ENCODE assay signal across 2 fruit fly cellular contexts in genomic region chr2L:4096552-4096951, dm6.
A peak's percentile ranks its signal among the peaks of the same experiment; 100 is the strongest.
TF ChIP-seq lines count a peak whose summit lies in the region.

No protein-coding gene starts in this region.

TF ChIP-seq in whole organism, embryonic, 481 proteins besides CTCF, POLR2A, EP300 and RAD21 (continued from another document and continues in another):
- TF ChIP-seq CG18599 (GFP tag; optimal IDR thresholded peaks at IDR 0.05; lab: Kevin White, UChicago) (peak; percentile 33), CG11695 (GFP tag; IDR thresholded peaks at IDR 0.05; lab: Robert Waterston, UW) (peak; percentile 10; the same call in 1 of the 3 replicates), CG31388 (GFP tag; optimal IDR thresholded peaks at IDR 0.05; lab: Kevin White, UChicago) (no peak), grn (GFP tag; optimal IDR thresholded peaks at IDR 0.05; lab: Kevin White, UChicago) (no peak), sens (GFP tag; lab: Kevin White, UChicago) (peak; percentile 85), CG5245 (GFP tag; optimal IDR thresholded peaks at IDR 0.05; lab: Kevin White, UChicago) (no peak), grau (tag; optimal IDR thresholded peaks at IDR 0.05; lab: Kevin White, UChicago) (peak; percentile 32), jigr1 (GFP tag; IDR thresholded peaks at IDR 0.05; lab: Robert Waterston, UW) (no peak), Lpt (GFP tag; optimal IDR thresholded peaks at IDR 0.05; lab: Kevin White, UChicago) (no peak), CG2129 (GFP tag; IDR thresholded peaks at IDR 0.05; lab: Robert Waterston, UW; ENCODE audit: partially characterized antibody) (no peak), Mes4 (GFP tag; optimal IDR thresholded peaks at IDR 0.05; lab: Kevin White, UChicago) (no peak), Hr51 (GFP tag; optimal IDR thresholded peaks at IDR 0.05; lab: Kevin White, UChicago) (peak in 1 of 2 experiments; percentile 21), kni (GFP tag; optimal IDR thresholded peaks at IDR 0.05; lab: Kevin White, UChicago) (no peak), Blimp-1 (GFP tag; optimal IDR thresholded peaks at IDR 0.05; lab: Kevin White, UChicago) (peak; percentile 10), CG7556 (GFP tag; optimal IDR thresholded peaks at IDR 0.05; lab: Kevin White, UChicago) (peak; percentile 7), CG15514 (GFP tag; optimal IDR thresholded peaks at IDR 0.05; lab: Kevin White, UChicago) (peak; percentile 2), CG34224 (GFP tag; IDR thresholded peaks at IDR 0.05; lab: Robert Waterston, UW; ENCODE audit: partially characterized antibody) (no peak), lab (GFP tag; optimal IDR thresholded peaks at IDR 0.05; lab: Kevin White, UChicago) (peak; percentile 13), CG3838 (GFP tag; optimal IDR thresholded peaks at IDR 0.05; lab: Kevin White, UChicago) (no peak), Hmr (GFP tag; optimal IDR thresholded peaks at IDR 0.05; lab: Kevin White, UChicago) (peak; percentile 13), zfh1 (GFP tag; IDR thresholded peaks at IDR 0.05; lab: Robert Waterston, UW) (no peak), prd (optimal IDR thresholded peaks at IDR 0.05; lab: Kevin White, UChicago) (no peak), prd (GFP tag; IDR thresholded peaks at IDR 0.05; lab: Robert Waterston, UW) (peak; percentile 29; the same call in 2 of the 3 replicates), maf-S (GFP tag; optimal IDR thresholded peaks at IDR 0.05; lab: Kevin White, UChicago) (no peak), ftz-f1 (GFP tag; optimal IDR thresholded peaks at IDR 0.05; lab: Kevin White, UChicago) (no peak), CG11504 (tag; optimal IDR thresholded peaks at IDR 0.05; lab: Kevin White, UChicago) (peak; percentile 33), CG34422 (GFP tag; IDR thresholded peaks at IDR 0.05; lab: Robert Waterston, UW) (no peak), fu2 (GFP tag; optimal IDR thresholded peaks at IDR 0.05; lab: Kevin White, UChicago) (no peak), Med (GFP tag; lab: Kevin White, UChicago) (peak; percentile 71), CG12942 (GFP tag; optimal IDR thresholded peaks at IDR 0.05; lab: Kevin White, UChicago) (no peak), NK7.1 (GFP tag; optimal IDR thresholded peaks at IDR 0.05; lab: Kevin White, UChicago) (no peak), Dp (GFP tag; optimal IDR thresholded peaks at IDR 0.05; lab: Kevin White, UChicago) (no peak), Xrp1 (GFP tag; IDR thresholded peaks at IDR 0.05; lab: Robert Waterston, UW) (no peak), CG7271 (tag; optimal IDR thresholded peaks at IDR 0.05; lab: Kevin White, UChicago) (no peak), nmo (GFP tag; optimal IDR thresholded peaks at IDR 0.05; lab: Kevin White, UChicago) (peak; percentile 5), Sox100B (GFP tag; optimal IDR thresholded peaks at IDR 0.05; lab: Kevin White, UChicago) (no peak), CG6854 (GFP tag; optimal IDR thresholded peaks at IDR 0.05; lab: Kevin White, UChicago) (no peak), MBD-R2 (GFP tag; IDR thresholded peaks at IDR 0.05; lab: Robert Waterston, UW) (peak; percentile 20; the same call in 1 of the 2 replicates), phol (tag; optimal IDR thresholded peaks at IDR 0.05; lab: Kevin White, UChicago) (no peak), CG1603 (tag; optimal IDR thresholded peaks at IDR 0.05; lab: Kevin White, UChicago) (peak; percentile 11), CG32532 (GFP tag; IDR thresholded peaks at IDR 0.05; lab: Robert Waterston, UW) (peak; percentile 50), tna (GFP tag; IDR thresholded peaks at IDR 0.05; lab: Robert Waterston, UW; ENCODE audit: partially characterized antibody) (no peak), sima (GFP tag; optimal IDR thresholded peaks at IDR 0.05; lab: Kevin White, UChicago) (no peak), bigmax (GFP tag; optimal IDR thresholded peaks at IDR 0.05; lab: Kevin White, UChicago) (no peak), CG2712 (tag; optimal IDR thresholded peaks at IDR 0.05; lab: Kevin White, UChicago) (peak; percentile 6), CG2120 (GFP tag; optimal IDR thresholded peaks at IDR 0.05; lab: Kevin White, UChicago) (peak; percentile 38), gem (tag; optimal IDR thresholded peaks at IDR 0.05; lab: Kevin White, UChicago) (peak; percentile 46), Ada2b (GFP tag; IDR thresholded peaks at IDR 0.05; lab: Robert Waterston, UW) (peak; percentile 42), CG12299 (tag; optimal IDR thresholded peaks at IDR 0.05; lab: Kevin White, UChicago) (no peak), CG4617 (GFP tag; optimal IDR thresholded peaks at IDR 0.05; lab: Kevin White, UChicago; ENCODE audit: borderline replicate concordance) (no peak), Pdp1 (GFP tag; optimal IDR thresholded peaks at IDR 0.05; lab: Kevin White, UChicago) (no peak), CG12769 (tag; optimal IDR thresholded peaks at IDR 0.05; lab: Kevin White, UChicago) (no peak), lmd (GFP tag; IDR thresholded peaks at IDR 0.05; lab: Robert Waterston, UW) (peak; percentile 19; the same call in 1 of the 2 replicates), zen (tag; optimal IDR thresholded peaks at IDR 0.05; lab: Kevin White, UChicago) (no peak), dmrt11E (tag; optimal IDR thresholded peaks at IDR 0.05; lab: Kevin White, UChicago) (no peak), CG11560 (tag; IDR thresholded peaks at IDR 0.05; lab: Robert Waterston, UW) (no peak), inv (GFP tag; IDR thresholded peaks at IDR 0.05; lab: Robert Waterston, UW; ENCODE audit: partially characterized antibody) (no peak), gce (GFP tag; IDR thresholded peaks at IDR 0.05; lab: Robert Waterston, UW) (no peak), Fer3 (tag; optimal IDR thresholded peaks at IDR 0.05; lab: Kevin White, UChicago) (no peak), dmrt99B (tag; optimal IDR thresholded peaks at IDR 0.05; lab: Kevin White, UChicago) (peak; percentile 3), Dad (GFP tag; optimal IDR thresholded peaks at IDR 0.05; lab: Kevin White, UChicago) (no peak), CG13296 (GFP tag; optimal IDR thresholded peaks at IDR 0.05; lab: Kevin White, UChicago) (no peak), CG2678 (tag; optimal IDR thresholded peaks at IDR 0.05; lab: Kevin White, UChicago) (peak; percentile 36), CG15011 (GFP tag; optimal IDR thresholded peaks at IDR 0.05; lab: Kevin White, UChicago) (no peak), HmgD (GFP tag; optimal IDR thresholded peaks at IDR 0.05; lab: Kevin White, UChicago) (no peak), dpn (GFP tag; optimal IDR thresholded peaks at IDR 0.05; lab: Kevin White, UChicago) (no peak), unpg (GFP tag; optimal IDR thresholded peaks at IDR 0.05; lab: Kevin White, UChicago) (peak; percentile 9), mam (GFP tag; optimal IDR thresholded peaks at IDR 0.05; lab: Kevin White, UChicago) (no peak)

TF ChIP-seq in whole organism, prepupa, 60 proteins besides CTCF, POLR2A, EP300 and RAD21 (continued from another document):
- TF ChIP-seq CG6276 (GFP tag; optimal IDR thresholded peaks at IDR 0.05; lab: Kevin White, UChicago), result no peak
- peak; percentile 20 for TF ChIP-seq lz (GFP tag; optimal IDR thresholded peaks at IDR 0.05; lab: Kevin White, UChicago)
- TF ChIP-seq OdsH (GFP tag; optimal IDR thresholded peaks at IDR 0.05; lab: Kevin White, UChicago), result peak; percentile 20
- TF ChIP-seq CG8319 (GFP tag; optimal IDR thresholded peaks at IDR 0.05; lab: Kevin White, UChicago), result no peak
- TF ChIP-seq CG31627 (GFP tag; optimal IDR thresholded peaks at IDR 0.05; lab: Kevin White, UChicago), result peak; percentile 33
- TF ChIP-seq Smox (GFP tag; optimal IDR thresholded peaks at IDR 0.05; lab: Kevin White, UChicago), result peak; percentile 15
- peak; percentile 3 for TF ChIP-seq CG34406 (GFP tag; optimal IDR thresholded peaks at IDR 0.05; lab: Kevin White, UChicago)
- no peak for TF ChIP-seq CG6854 (GFP tag; optimal IDR thresholded peaks at IDR 0.05; lab: Kevin White, UChicago)
- TF ChIP-seq CG1621 (tag; optimal IDR thresholded peaks at IDR 0.05; lab: Kevin White, UChicago), result peak; percentile 12
- peak; percentile 14 to 39 for TF ChIP-seq salr (GFP tag; optimal IDR thresholded peaks at IDR 0.05; lab: Kevin White, UChicago)
- TF ChIP-seq Hr39 (GFP tag; optimal IDR thresholded peaks at IDR 0.05; lab: Kevin White, UChicago), result peak; percentile 31
- TF ChIP-seq Sox102F (GFP tag; optimal IDR thresholded peaks at IDR 0.05; lab: Kevin White, UChicago), result peak; percentile 13
- peak; percentile 45 for TF ChIP-seq Ets96B (tag; optimal IDR thresholded peaks at IDR 0.05; lab: Kevin White, UChicago)
- no peak for TF ChIP-seq CG9139 (GFP tag; optimal IDR thresholded peaks at IDR 0.05; lab: Kevin White, UChicago)
- TF ChIP-seq svp (GFP tag; lab: Kevin White, UChicago), result peak; percentile 33
- no peak for TF ChIP-seq fkh (GFP tag; optimal IDR thresholded peaks at IDR 0.05; lab: Kevin White, UChicago)
- peak; percentile 27 for TF ChIP-seq CG10631 (GFP tag; optimal IDR thresholded peaks at IDR 0.05; lab: Kevin White, UChicago)
- TF ChIP-seq esn (GFP tag; optimal IDR thresholded peaks at IDR 0.05; lab: Kevin White, UChicago), result peak; percentile 30
- TF ChIP-seq Eip78C (GFP tag; lab: Kevin White, UChicago), result peak; percentile 83
- TF ChIP-seq CG11762 (GFP tag; optimal IDR thresholded peaks at IDR 0.05; lab: Kevin White, UChicago; ENCODE audit: insufficient read depth), result no peak
- no peak for TF ChIP-seq CG6792 (GFP tag; optimal IDR thresholded peaks at IDR 0.05; lab: Kevin White, UChicago)
- TF ChIP-seq Blimp-1 (GFP tag; optimal IDR thresholded peaks at IDR 0.05; lab: Kevin White, UChicago), result no peak
- no peak for TF ChIP-seq fd85E (GFP tag; optimal IDR thresholded peaks at IDR 0.05; lab: Kevin White, UChicago)
- TF ChIP-seq acj6 (GFP tag; optimal IDR thresholded peaks at IDR 0.05; lab: Kevin White, UChicago), result peak; percentile 52
- peak; percentile 10 for TF ChIP-seq spab (GFP tag; optimal IDR thresholded peaks at IDR 0.05; lab: Kevin White, UChicago)
- peak; percentile 30 for TF ChIP-seq cyc (GFP tag; optimal IDR thresholded peaks at IDR 0.05; lab: Kevin White, UChicago)
- TF ChIP-seq dsx (GFP tag; optimal IDR thresholded peaks at IDR 0.05; lab: Kevin White, UChicago; ENCODE audit: poor library complexity, severe bottlenecking), result peak; percentile 28
- TF ChIP-seq CG8632 (GFP tag; optimal IDR thresholded peaks at IDR 0.05; lab: Kevin White, UChicago), result no peak
- TF ChIP-seq CG11902 (GFP tag; optimal IDR thresholded peaks at IDR 0.05; lab: Kevin White, UChicago), result no peak
- TF ChIP-seq CG6808 (GFP tag; optimal IDR thresholded peaks at IDR 0.05; lab: Kevin White, UChicago), result peak; percentile 4
- no peak for TF ChIP-seq Sox15 (GFP tag; optimal IDR thresholded peaks at IDR 0.05; lab: Kevin White, UChicago)
- TF ChIP-seq Sox14 (GFP tag; optimal IDR thresholded peaks at IDR 0.05; lab: Kevin White, UChicago), result peak; percentile 37
- no peak for TF ChIP-seq CG11294 (GFP tag; IDR thresholded peaks at IDR 0.05; lab: Robert Waterston, UW)
- peak; percentile 29 for TF ChIP-seq achi (GFP tag; optimal IDR thresholded peaks at IDR 0.05; lab: Kevin White, UChicago)
- TF ChIP-seq CG3919 (GFP tag; optimal IDR thresholded peaks at IDR 0.05; lab: Kevin White, UChicago), result peak; percentile 43
- TF ChIP-seq CG3032 (tag; optimal IDR thresholded peaks at IDR 0.05; lab: Kevin White, UChicago), result peak; percentile 37
- TF ChIP-seq CG7368 (GFP tag; optimal IDR thresholded peaks at IDR 0.05; lab: Kevin White, UChicago), result peak; percentile 9
TF ChIP-seq in whole organism, prepupa: peak in this region for 39.
